Fruit fly (Drosophila melanogaster) whole organism, embryonic: ENCODE measurements around the gene CG42841.

Experiments
- CG1024 ChIP-seq: fragments of 200-800 bp; sonication (Bioruptor generic); IDR thresholded peaks from 2 replicates; pipeline ENCODE4 v1.3.6; 2022; ENCODE audit warnings: missing biosample characterization, missing genetic modification characterization
- CG10565 ChIP-seq: fragments of 200-800 bp; sonication (Bioruptor generic); optimal IDR thresholded peaks from 3 replicates; lab custom pipeline; 2016; ENCODE audit warnings: missing biosample characterization, mild to moderate bottlenecking, missing genetic modification characterization
- CG11723 ChIP-seq: fragments of 200-800 bp; sonication (Bioruptor generic); optimal IDR thresholded peaks from 2 replicates; lab custom pipeline; 2017; ENCODE audit warnings: missing biosample characterization, mild to moderate bottlenecking, missing genetic modification characterization
- CG12071 ChIP-seq: fragments of 200-800 bp; sonication (Bioruptor generic); optimal IDR thresholded peaks from 3 replicates; lab custom pipeline; 2018; ENCODE audit warnings: missing biosample characterization, mild to moderate bottlenecking, missing genetic modification characterization
- CG12155 ChIP-seq: fragments of 200-800 bp; sonication (Bioruptor generic); optimal IDR thresholded peaks from 3 replicates; lab custom pipeline; 2016; ENCODE audit warnings: missing biosample characterization, missing genetic modification characterization
- CG13296 ChIP-seq: fragments of 200-800 bp; sonication (Bioruptor generic); optimal IDR thresholded peaks from 3 replicates; lab custom pipeline; 2018; ENCODE audit warnings: missing biosample characterization, mild to moderate bottlenecking, missing genetic modification characterization
- CG15073 ChIP-seq: fragments of 200-800 bp; sonication (Bioruptor generic); optimal IDR thresholded peaks from 2 replicates; lab custom pipeline; 2016; ENCODE audit warnings: missing biosample characterization, missing genetic modification characterization
- CG15269 ChIP-seq: fragments of 200-800 bp; sonication (Bioruptor generic); optimal IDR thresholded peaks from 2 replicates; lab custom pipeline; 2018; ENCODE audit warnings: missing biosample characterization, mild to moderate bottlenecking, missing genetic modification characterization, moderate library complexity
- CG15696 ChIP-seq: fragments of 200-800 bp; sonication (Bioruptor generic); optimal IDR thresholded peaks from 2 replicates; lab custom pipeline; 2019; ENCODE audit warnings: missing biosample characterization, mild to moderate bottlenecking, missing genetic modification characterization, moderate library complexity
- CG16779 ChIP-seq: fragments of 200-800 bp; sonication (Bioruptor generic); IDR thresholded peaks from 2 replicates; pipeline ENCODE4 v1.3.6; 2022; ENCODE audit warnings: missing biosample characterization, missing genetic modification characterization
- CG17385 ChIP-seq: fragments of 200-800 bp; sonication (Bioruptor generic); optimal IDR thresholded peaks from 3 replicates; lab custom pipeline; 2018; ENCODE audit warnings: missing biosample characterization, mild to moderate bottlenecking, missing genetic modification characterization
- CG17912 ChIP-seq: fragments of 200-800 bp; sonication (Bioruptor generic); optimal IDR thresholded peaks from 2 replicates; lab custom pipeline; 2018; ENCODE audit warnings: missing biosample characterization, mild to moderate bottlenecking, missing genetic modification characterization
- CG18011 ChIP-seq: fragments of 200-800 bp; sonication (Bioruptor generic); optimal IDR thresholded peaks from 2 replicates; lab custom pipeline; 2017; ENCODE audit warnings: missing biosample characterization, missing genetic modification characterization, mild to moderate bottlenecking, moderate library complexity, missing genotype
- CG18476 ChIP-seq: fragments of 200-800 bp; sonication (Bioruptor generic); optimal IDR thresholded peaks from 2 replicates; lab custom pipeline; 2016; ENCODE audit warnings: missing biosample characterization, mild to moderate bottlenecking, missing genetic modification characterization
- CG3065 ChIP-seq: fragments of 200-800 bp; sonication (Bioruptor generic); optimal IDR thresholded peaks from 2 replicates; lab custom pipeline; 2016; ENCODE audit warnings: missing biosample characterization, missing genetic modification characterization
- CG32767 ChIP-seq: fragments of 200-800 bp; sonication (Bioruptor generic); IDR thresholded peaks from 2 replicates; pipeline ENCODE4 v1.3.6; 2022; ENCODE audit warnings: missing biosample characterization, missing genetic modification characterization
- CG4328 ChIP-seq: fragments of 200-800 bp; sonication (Bioruptor generic); optimal IDR thresholded peaks from 3 replicates; lab custom pipeline; 2017; ENCODE audit warnings: missing biosample characterization, missing genetic modification reagents, missing genetic modification characterization
- E2f2 ChIP-seq: fragments of 200-800 bp; sonication (Bioruptor generic); IDR thresholded peaks from 2 replicates; pipeline ENCODE4 v1.3.6; 2022; ENCODE audit warnings: missing biosample characterization, missing genetic modification characterization
- Fer3 ChIP-seq: fragments of 200-800 bp; sonication (Bioruptor generic); optimal IDR thresholded peaks from 2 replicates; lab custom pipeline; 2018; ENCODE audit warnings: missing biosample characterization, mild to moderate bottlenecking, missing genetic modification characterization, moderate library complexity
- Hand ChIP-seq: fragments of 200-800 bp; sonication (Bioruptor generic); optimal IDR thresholded peaks from 2 replicates; lab custom pipeline; 2017; ENCODE audit warnings: mild to moderate bottlenecking, missing biosample characterization, missing genetic modification reagents, missing genetic modification characterization
- Hmx ChIP-seq: fragments of 200-800 bp; sonication (Bioruptor generic); optimal IDR thresholded peaks from 2 replicates; lab custom pipeline; 2016; ENCODE audit warnings: missing biosample characterization, missing genetic modification characterization
- Lhr ChIP-seq: fragments of 200-800 bp; sonication (Bioruptor generic); optimal IDR thresholded peaks from 3 replicates; lab custom pipeline; 2017; ENCODE audit warnings: mild to moderate bottlenecking, missing biosample characterization, missing genetic modification reagents, missing genetic modification characterization
- Scr ChIP-seq: fragments of 200-800 bp; sonication (Bioruptor generic); IDR thresholded peaks from 2 replicates; pipeline ENCODE4 v1.3.6; 2022; ENCODE audit warnings: missing biosample characterization, missing genetic modification characterization; ENCODE audit not compliant: partially characterized antibody
- Side ChIP-seq: fragments of 200-800 bp; sonication (Bioruptor generic); optimal IDR thresholded peaks from 2 replicates; lab custom pipeline; 2016; ENCODE audit warnings: missing biosample characterization, missing genetic modification characterization
- bsh ChIP-seq, 2 experiments: fragments of 200-800 bp; sonication (Bioruptor generic); optimal IDR thresholded peaks; 2 replicates each; lab custom pipeline; 2017 to 2018; ENCODE audit warnings: mild to moderate bottlenecking in 2 of 2, missing biosample characterization in 2 of 2, missing genetic modification characterization in 2 of 2, moderate library complexity in 1 of 2
- cad ChIP-seq: fragments of >200 bp; optimal IDR thresholded peaks from 2 replicates; lab custom pipeline; 2017; ENCODE audit warnings: missing biosample characterization, missing genetic modification characterization
- ci ChIP-seq: fragments of 200-800 bp; sonication (Bioruptor generic); IDR thresholded peaks from 3 replicates; pipeline ENCODE4 v1.3.6; 2022; ENCODE audit warnings: missing biosample characterization, missing genetic modification characterization
- corto ChIP-seq: fragments of 200-800 bp; sonication (Bioruptor generic); optimal IDR thresholded peaks from 2 replicates; lab custom pipeline; 2016; ENCODE audit warnings: missing biosample characterization, mild to moderate bottlenecking, missing genetic modification characterization, moderate library complexity
- crp ChIP-seq, 2 experiments: fragments of 200-800 bp; sonication (Bioruptor generic); optimal IDR thresholded peaks; 2 replicates in 1 of 2; 3 replicates in 1 of 2; lab custom pipeline; 2017; ENCODE audit warnings: missing biosample characterization in 2 of 2, missing genetic modification characterization in 2 of 2, mild to moderate bottlenecking in 1 of 2, moderate library complexity in 1 of 2
- cwo ChIP-seq: fragments of 200-800 bp; sonication (Bioruptor generic); optimal IDR thresholded peaks from 3 replicates; lab custom pipeline; 2017; ENCODE audit warnings: missing biosample characterization, missing genetic modification characterization, mild to moderate bottlenecking, moderate library complexity, missing genetic modification reagents
- dmrt99B ChIP-seq: fragments of 200-800 bp; sonication (Bioruptor generic); optimal IDR thresholded peaks from 2 replicates; lab custom pipeline; 2018; ENCODE audit warnings: missing biosample characterization, mild to moderate bottlenecking, missing genetic modification characterization, moderate library complexity
- ems ChIP-seq: fragments of 200-800 bp; sonication (Bioruptor generic); optimal IDR thresholded peaks from 3 replicates; lab custom pipeline; 2016; ENCODE audit warnings: missing biosample characterization, missing genetic modification characterization
- grau ChIP-seq: fragments of 200-800 bp; optimal IDR thresholded peaks from 3 replicates; lab custom pipeline; 2019; ENCODE audit warnings: missing biosample characterization, mild to moderate bottlenecking, missing genetic modification characterization, moderate library complexity
- her ChIP-seq: fragments of 200-800 bp; sonication (Bioruptor generic); optimal IDR thresholded peaks from 2 replicates; lab custom pipeline; 2016; ENCODE audit warnings: missing biosample characterization, missing genetic modification characterization
- hkb ChIP-seq, 2 experiments: fragments of 200-800 bp in 1 of 2; fragments of >200 bp in 1 of 2; sonication (Bioruptor generic) in 1 of 2; IDR thresholded peaks in 1 of 2; optimal IDR thresholded peaks in 1 of 2; 2 replicates each; pipeline versions ENCODE4 v1.3.6 to Lab custom; 2017 to 2022; ENCODE audit warnings: missing biosample characterization in 1 of 2, missing genetic modification characterization in 1 of 2
- ken ChIP-seq: fragments of 200-800 bp; sonication (Bioruptor generic); IDR thresholded peaks from 3 replicates; pipeline ENCODE4 v1.3.6; 2022; ENCODE audit warnings: missing biosample characterization, missing genetic modification characterization
- lov ChIP-seq, 2 experiments: fragments of 200-800 bp in 1 of 2; fragments of >200 bp in 1 of 2; sonication (Bioruptor generic) in 1 of 2; IDR thresholded peaks in 1 of 2; optimal IDR thresholded peaks in 1 of 2; 2 replicates in 1 of 2; 3 replicates in 1 of 2; pipeline versions ENCODE4 v1.3.6 to Lab custom; 2017 to 2022; ENCODE audit warnings: missing biosample characterization in 1 of 2, missing genetic modification characterization in 1 of 2
- mirr ChIP-seq: fragments of 200-800 bp; sonication (Bioruptor generic); optimal IDR thresholded peaks from 3 replicates; lab custom pipeline; 2018; ENCODE audit warnings: missing biosample characterization, mild to moderate bottlenecking, missing genetic modification characterization
- nerfin-1 ChIP-seq: fragments of 200-800 bp; sonication (Bioruptor generic); optimal IDR thresholded peaks from 3 replicates; lab custom pipeline; 2019; ENCODE audit warnings: missing biosample characterization, mild to moderate bottlenecking, missing genetic modification characterization, moderate library complexity
- pan ChIP-seq, 4 experiments: fragments of >200 bp in 3 of 4; fragments of 200-800 bp in 1 of 4; sonication (Bioruptor generic) in 1 of 4; optimal IDR thresholded peaks in 3 of 4; IDR thresholded peaks in 1 of 4; 2 replicates each; pipeline versions ENCODE4 v1.3.6 to Lab custom; 2017 to 2022; ENCODE audit warnings: missing biosample characterization in 2 of 4, missing genetic modification characterization in 2 of 4, mixed read lengths in 1 of 4
- pita ChIP-seq: fragments of 200-800 bp; sonication (Bioruptor generic); optimal IDR thresholded peaks from 2 replicates; lab custom pipeline; 2017; ENCODE audit warnings: missing biosample characterization, mild to moderate bottlenecking, missing genetic modification characterization
- scrt ChIP-seq: fragments of 200-800 bp; sonication (Bioruptor generic); optimal IDR thresholded peaks from 2 replicates; lab custom pipeline; 2018; ENCODE audit warnings: missing biosample characterization, mild to moderate bottlenecking, missing genetic modification characterization, moderate library complexity
- sd ChIP-seq: fragments of 200-800 bp; sonication (Bioruptor generic); optimal IDR thresholded peaks from 3 replicates; lab custom pipeline; 2018; ENCODE audit warnings: missing biosample characterization, mild to moderate bottlenecking, missing genetic modification characterization, moderate library complexity
- stc ChIP-seq: fragments of 200-800 bp; sonication (Bioruptor generic); IDR thresholded peaks from 2 replicates; pipeline ENCODE4 v1.3.6; 2022; ENCODE audit warnings: missing biosample characterization, missing genetic modification characterization
- vvl ChIP-seq: fragments of 200-800 bp; sonication (Bioruptor generic); IDR thresholded peaks from 2 replicates; pipeline ENCODE4 v1.3.6; 2022; ENCODE audit warnings: missing biosample characterization, missing genetic modification characterization
- zf30C ChIP-seq: fragments of 200-800 bp; sonication (Bioruptor generic); optimal IDR thresholded peaks from 3 replicates; lab custom pipeline; 2018; ENCODE audit warnings: missing biosample characterization, mild to moderate bottlenecking, missing genetic modification characterization

Gene CG42841

DNA sequence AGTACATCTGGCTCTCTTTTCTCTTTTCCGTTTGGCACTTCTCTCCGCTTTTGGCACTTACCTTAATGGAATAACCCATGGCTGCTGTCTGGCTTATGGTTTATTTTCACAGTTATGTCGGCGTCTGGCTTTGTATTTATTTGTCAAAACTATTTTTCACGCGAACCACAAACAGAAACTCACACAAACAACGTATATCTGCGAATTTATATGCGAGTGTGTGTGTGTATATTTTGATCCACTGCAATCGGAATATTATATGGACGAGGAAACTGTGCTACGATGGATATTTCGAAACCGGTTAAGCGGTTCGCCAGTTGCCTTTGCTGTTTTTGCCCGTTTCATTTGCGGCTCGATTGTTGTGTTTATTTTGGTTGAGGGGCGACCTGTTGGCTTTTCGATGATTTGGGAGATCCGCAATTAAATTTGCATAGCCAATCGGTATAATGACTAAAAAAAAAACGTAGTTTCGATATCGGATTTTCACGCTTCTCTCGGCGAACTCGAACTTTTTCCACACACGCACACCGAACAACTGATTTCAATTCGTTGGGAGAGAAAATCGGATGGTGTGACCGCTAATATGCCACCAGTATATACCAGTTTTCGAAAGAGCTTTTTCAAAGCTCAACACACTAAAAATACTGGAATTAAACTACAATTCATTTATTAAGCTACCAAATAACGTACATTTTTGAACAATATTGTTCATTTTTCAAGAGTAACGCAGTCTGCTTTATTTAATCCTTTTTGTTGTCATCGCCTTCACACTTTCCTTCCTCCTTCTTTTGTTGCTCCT lies 35.7 kb downstream of the CG42841 start, which contains the start of gene CG1927 (continued):
- TF ChIP-seq vvl (GFP tag; lab: Robert Waterston, UW) = peak; percentile 75
- TF ChIP-seq CG11723 (GFP tag; lab: Kevin White, UChicago) = no peak
- TF ChIP-seq CG15269 (tag; lab: Kevin White, UChicago) = peak; percentile 11
- TF ChIP-seq bsh (GFP tag; optimal IDR thresholded peaks at IDR 0.05; lab: Kevin White, UChicago) = no peak
- no peak for TF ChIP-seq pan (optimal IDR thresholded peaks at IDR 0.05; lab: Kevin White, UChicago)
- TF ChIP-seq pan (GFP tag; optimal IDR thresholded peaks at IDR 0.05 in 1 of 2, IDR thresholded peaks at IDR 0.05 in 1 of 2) = no peak
- TF ChIP-seq ems (GFP tag; lab: Kevin White, UChicago) = no peak
- TF ChIP-seq Scr = 0 out of 2 replicates have a peak, but pooled peaks have one; percentile 20
- TF ChIP-seq Side = no peak
- no peak for TF ChIP-seq CG13296
- no peak for TF ChIP-seq Hmx (GFP tag; lab: Kevin White, UChicago)
- peak in 1 of 2 experiments; percentile 25 for TF ChIP-seq crp (GFP tag; optimal IDR thresholded peaks at IDR 0.05; lab: Kevin White, UChicago)
- TF ChIP-seq CG12155 (GFP tag; lab: Kevin White, UChicago) = no peak
- TF ChIP-seq ci = 0 out of 3 replicates have a peak, but pooled peaks have one; percentile 28
- no peak for TF ChIP-seq zf30C
- TF ChIP-seq scrt (GFP tag; lab: Kevin White, UChicago) = peak; percentile 2
- peak; percentile 24 for TF ChIP-seq CG17912
- TF ChIP-seq lov (optimal IDR thresholded peaks at IDR 0.05; lab: Kevin White, UChicago) = no peak
- TF ChIP-seq lov (GFP tag; IDR thresholded peaks at IDR 0.05; lab: Robert Waterston, UW) = no peak
- no peak for TF ChIP-seq corto (GFP tag; lab: Kevin White, UChicago)
- peak; percentile 15 for TF ChIP-seq Fer3 (tag; lab: Kevin White, UChicago)
- no peak for TF ChIP-seq stc
- 0 out of 2 replicates have a peak, but pooled peaks have one; percentile 5 for TF ChIP-seq CG16779 (GFP tag; lab: Robert Waterston, UW)
- no peak for TF ChIP-seq CG18476
- TF ChIP-seq sd (tag; lab: Kevin White, UChicago) = peak; percentile 22
- TF ChIP-seq her = no peak
- no peak for TF ChIP-seq CG32767 (GFP tag; lab: Robert Waterston, UW)
- no peak for TF ChIP-seq CG1024 (GFP tag; lab: Robert Waterston, UW)
- no peak for TF ChIP-seq CG10565
- TF ChIP-seq E2f2 = peak; percentile 34; the same call in 1 of the 2 replicates
- no peak for TF ChIP-seq CG12071 (GFP tag; lab: Kevin White, UChicago)
- no peak for TF ChIP-seq Hand
- no peak for TF ChIP-seq CG18011
- TF ChIP-seq CG17385 (GFP tag; lab: Kevin White, UChicago) = peak; percentile 26
- TF ChIP-seq CG4328 (GFP tag; lab: Kevin White, UChicago) = no peak
- no peak for TF ChIP-seq hkb (optimal IDR thresholded peaks at IDR 0.05; lab: Kevin White, UChicago)
- TF ChIP-seq hkb (GFP tag; IDR thresholded peaks at IDR 0.05; lab: Robert Waterston, UW) = peak; percentile 38; the same call in 1 of the 2 replicates
- TF ChIP-seq ken (GFP tag; lab: Robert Waterston, UW) = no peak
- no peak for TF ChIP-seq nerfin-1 (tag; lab: Kevin White, UChicago)
- TF ChIP-seq mirr (GFP tag; lab: Kevin White, UChicago) = peak; percentile 6
- no peak for TF ChIP-seq dmrt99B (tag; lab: Kevin White, UChicago)
- no peak for TF ChIP-seq CG15073 (GFP tag; lab: Kevin White, UChicago)
- TF ChIP-seq cwo (GFP tag; lab: Kevin White, UChicago) = no peak
- TF ChIP-seq pita (GFP tag; lab: Kevin White, UChicago) = no peak
- TF ChIP-seq cad (GFP tag; lab: Kevin White, UChicago) = no peak
- TF ChIP-seq CG15696 = no peak
- no peak for TF ChIP-seq CG3065
- TF ChIP-seq Lhr (GFP tag; lab: Kevin White, UChicago) = no peak
- no peak for TF ChIP-seq grau (tag; lab: Kevin White, UChicago)
